Fruit fly (Drosophila melanogaster) whole organism, prepupa: Measurements from ENCODE around the gene CG7530.

Source experiments
- Lpt ChIP-seq: fragments of 200-800 bp; sonication (Bioruptor generic); optimal IDR thresholded peaks from 3 replicates; lab custom pipeline; 2016; ENCODE audit warnings: missing biosample characterization, missing genetic modification characterization
- Sox14 ChIP-seq: fragments of 200-800 bp; sonication (Bioruptor generic); optimal IDR thresholded peaks from 3 replicates; lab custom pipeline; 2016; ENCODE audit warnings: missing biosample characterization, missing genetic modification characterization
- achi ChIP-seq: fragments of 200-800 bp; sonication (Bioruptor generic); optimal IDR thresholded peaks from 3 replicates; lab custom pipeline; 2016; ENCODE audit warnings: missing biosample characterization, missing genetic modification characterization
- cyc ChIP-seq: fragments of 200-800 bp; sonication (Bioruptor generic); optimal IDR thresholded peaks from 3 replicates; lab custom pipeline; 2016; ENCODE audit warnings: missing biosample characterization, missing genetic modification characterization
- fd59A ChIP-seq: fragments of 200-800 bp; sonication (Bioruptor generic); optimal IDR thresholded peaks from 2 replicates; lab custom pipeline; 2017; ENCODE audit warnings: missing biosample characterization, mild to moderate bottlenecking, missing genetic modification characterization, missing genetic modification reagents
- svp ChIP-seq: fragments of 200-800 bp; sonication (Bioruptor generic); peaks from one replicate; lab custom pipeline; 2016; ENCODE audit warnings: missing biosample characterization, missing genetic modification characterization

DNA sequence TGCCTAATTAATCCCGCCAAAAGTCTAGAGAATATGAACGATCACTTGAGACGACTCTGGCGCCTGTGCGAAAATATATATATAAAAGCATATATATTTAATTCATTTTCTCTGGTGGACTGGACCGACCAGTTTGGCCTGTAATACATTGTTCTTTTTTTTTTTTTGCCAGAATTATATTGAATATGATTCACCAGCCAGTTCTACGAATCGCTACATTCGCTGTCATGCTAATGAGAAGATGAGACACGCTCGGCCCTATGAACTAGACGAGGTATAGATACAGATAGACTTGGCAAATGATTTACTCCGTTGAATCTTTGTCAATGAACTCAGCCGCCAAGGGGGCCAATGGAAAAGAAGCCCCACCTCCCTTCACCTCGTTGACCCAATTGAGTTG, 44.0 kb downstream of the CG7530 start:
- TF ChIP-seq cyc (no peak), Sox14 (GFP tag; lab: Kevin White, UChicago) (no peak), achi (GFP tag; lab: Kevin White, UChicago) (no peak), fd59A (no peak), Lpt (no peak), svp (GFP tag; lab: Kevin White, UChicago) (no peak)
